Worm (Caenorhabditis elegans): ENCODE data around the gene pgp-1.

ce11 chrIV:12614624-12615023 lies 15.7 kb upstream of the pgp-1 start, which contains the start of gene efa-6:
- no peak for TF ChIP-seq ceh-82 (tag; optimal IDR thresholded peaks at IDR 0.05)
- TF ChIP-seq dpl-1 (GFP tag; optimal IDR thresholded peaks at IDR 0.05), result no peak
- TF ChIP-seq ceh-90 (tag; optimal IDR thresholded peaks at IDR 0.05), result no peak
- TF ChIP-seq lin-13 (GFP tag; optimal IDR thresholded peaks at IDR 0.05), result no peak
- no peak for TF ChIP-seq blmp-1 (tag; optimal IDR thresholded peaks at IDR 0.05)
- no peak for TF ChIP-seq lin-39 (tag; optimal IDR thresholded peaks at IDR 0.05)
- no peak for TF ChIP-seq sox-4 (tag; optimal IDR thresholded peaks at IDR 0.05)
- no peak for TF ChIP-seq ceh-63 (GFP tag; optimal IDR thresholded peaks at IDR 0.05)
